Worm (Caenorhabditis elegans) whole organism, midembryonic: Measurements from ENCODE around the gene rack-1.

Experiments used
- T22C8.4 ChIP-seq: fragments of 200-800 bp; sonication (Bioruptor generic); IDR thresholded peaks from 2 replicates; pipeline ENCODE4 v1.3.6; 2022; ENCODE audit warnings: missing genetic modification characterization, missing compliant biosample characterization
- cog-1 ChIP-seq: sonication (generic microtip); optimal IDR thresholded peaks from 2 replicates; lab custom pipeline; 2016; ENCODE audit warnings: missing genetic modification characterization, missing compliant biosample characterization
- flt-1 ChIP-seq: fragments of 200-800 bp; sonication (Bioruptor generic); IDR thresholded peaks from 2 replicates; pipeline ENCODE4 v1.3.6; 2022; ENCODE audit warnings: missing genetic modification characterization, missing compliant biosample characterization
- klf-2 ChIP-seq: fragments of 200-800 bp; sonication (Bioruptor generic); conservative IDR thresholded peaks from 2 replicates; pipeline ENCODE4 v1.3.6; 2022; ENCODE audit warnings: missing genetic modification reagents, missing genetic modification characterization, missing compliant biosample characterization
- med-1 ChIP-seq: sonication (generic microtip); optimal IDR thresholded peaks from 2 replicates; lab custom pipeline; 2017; ENCODE audit warnings: missing genetic modification characterization, mild to moderate bottlenecking, missing compliant biosample characterization, antibody characterized with exemption, missing genetic modification reagents; ENCODE audit not compliant: insufficient read depth
- ref-1 ChIP-seq: fragments of 200-800 bp; sonication (Bioruptor generic); conservative IDR thresholded peaks from 2 replicates; pipeline ENCODE4 v1.3.6; 2022; ENCODE audit warnings: missing genetic modification reagents, missing genetic modification characterization, missing compliant biosample characterization
- tab-1 ChIP-seq: fragments of 200-800 bp; sonication (Bioruptor generic); IDR thresholded peaks from 2 replicates; pipeline ENCODE4 v1.3.6; 2022; ENCODE audit warnings: missing genetic modification characterization, missing compliant biosample characterization
- ztf-23 ChIP-seq: fragments of 200-800 bp; sonication (Bioruptor generic); IDR thresholded peaks from 2 replicates; pipeline ENCODE4 v1.3.6; 2022; ENCODE audit warnings: missing genetic modification reagents, missing genetic modification characterization, missing compliant biosample characterization
- ztf-29 ChIP-seq: fragments of 200-800 bp; sonication (Bioruptor generic); IDR thresholded peaks from 2 replicates; pipeline ENCODE4 v1.3.6; 2022; ENCODE audit warnings: missing genetic modification reagents, missing genetic modification characterization, missing compliant biosample characterization

rack-1 gene

DNA sequence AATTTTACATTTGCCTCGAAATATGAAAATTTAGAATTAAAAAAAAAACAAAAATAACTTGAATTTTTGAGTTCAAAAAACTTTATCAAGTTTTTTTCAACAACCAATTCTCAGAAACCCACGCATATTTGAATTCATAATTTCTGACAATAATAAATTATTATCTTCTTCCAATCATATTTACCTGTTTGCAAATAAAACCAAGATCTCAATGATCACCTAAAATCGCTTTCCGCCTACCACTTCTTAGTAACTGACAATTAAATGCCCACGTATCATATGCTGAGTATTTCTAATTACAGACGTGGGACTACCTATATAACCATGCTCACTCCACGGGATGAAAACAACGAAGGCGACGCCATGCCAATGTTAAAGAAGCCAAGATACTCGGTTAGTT lies 14.8 kb upstream of the rack-1 start, which contains the start of gene pps-1:
Gene pps-1, plus strand, starts transcription at position 301 of the 400 bp plus-strand sequence.
- TF ChIP-seq ztf-29, result no peak
- TF ChIP-seq T22C8.4 (GFP tag; lab: Robert Waterston, UW), result no peak
- no peak for TF ChIP-seq flt-1 (GFP tag; lab: Robert Waterston, UW)
- no peak for TF ChIP-seq cog-1
- TF ChIP-seq klf-2 (GFP tag; lab: Robert Waterston, UW), result no peak

DNA sequence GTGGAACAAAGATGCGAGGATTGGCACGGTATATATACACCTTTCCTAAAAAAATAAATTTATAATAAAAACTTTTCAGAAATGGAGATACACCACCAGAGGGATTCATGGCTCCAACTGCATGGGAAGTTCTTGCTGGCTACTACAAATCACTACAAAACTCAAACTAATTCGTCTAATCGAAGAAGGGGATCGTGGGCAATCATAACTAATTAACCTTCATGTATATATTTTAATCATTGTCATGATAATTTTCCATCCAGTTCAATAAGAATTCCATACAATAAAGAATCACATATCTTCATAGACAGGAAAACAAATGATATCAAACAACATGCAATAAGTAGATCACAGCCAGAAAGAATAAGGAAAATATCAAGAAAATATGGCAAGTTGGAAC lies 12.4 kb upstream of the rack-1 start:
- TF ChIP-seq flt-1 (GFP tag; lab: Robert Waterston, UW) (0 out of 2 replicates have a peak, but pooled peaks have one; percentile 12), ref-1 (GFP tag; lab: Robert Waterston, UW) (no peak)

ce11 chrIV:10170808-10171207 lies 5.7 kb upstream of the rack-1 start:
- no peak for TF ChIP-seq cog-1
- TF ChIP-seq klf-2 (GFP tag; lab: Robert Waterston, UW), result no peak
- TF ChIP-seq T22C8.4 (GFP tag; lab: Robert Waterston, UW), result no peak
- TF ChIP-seq med-1, result no peak
- TF ChIP-seq ref-1 (GFP tag; lab: Robert Waterston, UW), result no peak

DNA sequence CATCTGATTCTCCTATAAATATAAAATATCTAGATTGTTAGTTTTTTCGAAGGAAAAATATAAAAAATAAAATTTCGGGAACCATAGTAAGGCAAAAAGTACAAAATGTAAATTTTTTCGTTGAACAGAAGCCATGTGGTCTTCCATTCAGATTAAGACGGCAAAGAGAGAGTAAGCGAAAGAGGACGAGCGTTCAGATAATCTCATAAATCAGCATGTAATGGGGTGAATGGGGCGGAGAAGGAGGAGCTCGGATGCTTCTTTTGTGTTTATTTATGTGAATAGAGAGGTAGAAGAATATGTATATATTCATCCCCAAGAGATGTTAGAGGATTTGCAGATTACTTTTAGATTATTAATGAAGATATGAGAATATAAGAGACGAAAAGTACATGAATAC lies 2.2 kb upstream of the rack-1 start, which contains the start of gene pxf-1:
Gene pxf-1, minus strand, starts transcription at position 14 of the 400 bp plus-strand sequence.
- no peak for TF ChIP-seq tab-1
- no peak for TF ChIP-seq ztf-23 (GFP tag; lab: Robert Waterston, UW)
- no peak for TF ChIP-seq cog-1
- no peak for TF ChIP-seq med-1
- TF ChIP-seq klf-2 (GFP tag; lab: Robert Waterston, UW), result no peak
- no peak for TF ChIP-seq flt-1 (GFP tag; lab: Robert Waterston, UW)
- no peak for TF ChIP-seq T22C8.4 (GFP tag; lab: Robert Waterston, UW)
- TF ChIP-seq ztf-29, result no peak

- TF ChIP-seq cog-1 (peak; percentile 2), tab-1 (0 out of 2 replicates have a peak, but pooled peaks have one; percentile 45), ztf-23 (GFP tag; lab: Robert Waterston, UW) (peak; percentile 55; the same call in 1 of the 2 replicates), ref-1 (GFP tag; lab: Robert Waterston, UW) (no peak), T22C8.4 (GFP tag; lab: Robert Waterston, UW) (peak; percentile 73)
These were observed 1.3 kb upstream of the rack-1 start for ce11 chrIV:10174932-10175732.

ce11 chrIV:10177779-10178178 lies 1.3 kb downstream of the rack-1 start, which contains the start of gene mspn-1:
mspn-1 (plus strand) TSS chrIV:10177968.
- no peak for TF ChIP-seq tab-1
- no peak for TF ChIP-seq cog-1
- no peak for TF ChIP-seq ztf-29
- TF ChIP-seq T22C8.4 (GFP tag; lab: Robert Waterston, UW), result no peak
- no peak for TF ChIP-seq flt-1 (GFP tag; lab: Robert Waterston, UW)
- TF ChIP-seq ztf-23 (GFP tag; lab: Robert Waterston, UW), result no peak
- no peak for TF ChIP-seq klf-2 (GFP tag; lab: Robert Waterston, UW)
- no peak for TF ChIP-seq ref-1 (GFP tag; lab: Robert Waterston, UW)
- no peak for TF ChIP-seq med-1

ce11 chrIV:10180133-10180749 lies 3.8 kb downstream of the rack-1 start, which contains the start of gene gta-1:
gta-1 (plus strand) TSS chrIV:10180660.
- TF ChIP-seq ztf-23 (GFP tag; lab: Robert Waterston, UW) (no peak), flt-1 (GFP tag; lab: Robert Waterston, UW) (no peak), ztf-29 (no peak), T22C8.4 (GFP tag; lab: Robert Waterston, UW) (no peak), klf-2 (GFP tag; lab: Robert Waterston, UW) (no peak), cog-1 (no peak)

ce11 chrIV:10188505-10188904 lies 12.0 kb downstream of the rack-1 start:
- no peak for TF ChIP-seq T22C8.4 (GFP tag; lab: Robert Waterston, UW)
- no peak for TF ChIP-seq ztf-29
- TF ChIP-seq tab-1, result no peak
- no peak for TF ChIP-seq ztf-23 (GFP tag; lab: Robert Waterston, UW)
- TF ChIP-seq flt-1 (GFP tag; lab: Robert Waterston, UW), result no peak
- no peak for TF ChIP-seq cog-1
- TF ChIP-seq ref-1 (GFP tag; lab: Robert Waterston, UW), result no peak
- TF ChIP-seq med-1, result no peak
- no peak for TF ChIP-seq klf-2 (GFP tag; lab: Robert Waterston, UW)

ce11 chrIV:10190586-10190985 lies 14.1 kb downstream of the rack-1 start:
- TF ChIP-seq T22C8.4 (GFP tag; lab: Robert Waterston, UW) (no peak), flt-1 (GFP tag; lab: Robert Waterston, UW) (0 out of 2 replicates have a peak, but pooled peaks have one; percentile 22)

DNA sequence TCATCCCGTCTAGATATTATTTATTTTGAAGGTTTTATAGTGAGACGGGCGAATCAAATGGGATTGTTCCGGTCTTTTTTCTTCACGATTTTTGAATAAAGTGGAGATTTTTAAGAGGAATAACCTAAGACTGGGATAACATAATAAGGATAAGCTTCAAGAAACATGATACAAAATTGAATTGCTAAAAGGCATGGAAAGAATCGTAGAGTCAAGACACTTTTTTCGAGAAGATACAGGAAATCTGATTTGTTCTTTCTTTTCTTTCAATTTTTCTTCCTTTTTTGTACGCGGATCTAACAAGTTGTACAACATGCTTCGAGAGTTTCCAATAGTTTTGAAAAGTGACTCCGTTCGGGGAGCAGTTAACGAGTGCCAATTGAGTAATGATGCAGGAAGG lies 15.0 kb downstream of the rack-1 start:
- TF ChIP-seq ztf-23 (GFP tag; lab: Robert Waterston, UW) (no peak), tab-1 (no peak)

- no peak for TF ChIP-seq ztf-23 (GFP tag; lab: Robert Waterston, UW)
- TF ChIP-seq tab-1, result no peak
- no peak for TF ChIP-seq med-1
- TF ChIP-seq ref-1 (GFP tag; lab: Robert Waterston, UW), result no peak
- TF ChIP-seq flt-1 (GFP tag; lab: Robert Waterston, UW), result no peak
- no peak for TF ChIP-seq klf-2 (GFP tag; lab: Robert Waterston, UW)
- TF ChIP-seq T22C8.4 (GFP tag; lab: Robert Waterston, UW), result no peak
- TF ChIP-seq ztf-29, result no peak
- TF ChIP-seq cog-1, result no peak
These were observed 17.9 kb downstream of the rack-1 start, which contains the start of gene ptrg-1 for ce11 chrIV:10194345-10194744. ptrg-1 (minus strand) TSS chrIV:10194445.
